Fruit fly (Drosophila melanogaster): ENCODE measurements around the gene ind.

DNA sequence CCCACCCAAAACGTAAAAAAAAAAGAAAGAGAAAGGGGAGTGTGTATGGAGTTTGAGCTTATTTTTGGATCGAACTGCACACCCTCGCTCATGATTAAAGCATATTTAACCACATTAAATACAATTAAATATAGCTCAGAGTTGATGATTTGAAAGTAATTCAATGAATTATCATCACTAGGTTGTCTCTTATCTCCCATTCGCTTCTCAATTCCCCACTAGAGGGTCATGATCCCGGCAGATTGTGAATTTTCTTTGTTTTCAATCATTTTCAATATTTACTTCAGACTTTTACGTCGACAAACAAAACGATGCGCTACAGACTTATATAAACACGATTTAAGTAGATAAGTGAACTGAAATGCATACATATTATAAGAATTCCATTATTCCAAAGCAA is 32.7 kb upstream of the ind start:
- TF ChIP-seq h (optimal IDR thresholded peaks at IDR 0.05) (no peak), Myc (optimal IDR thresholded peaks at IDR 0.05) (no peak)
